Worm (Caenorhabditis elegans) whole organism, midembryonic: Measurements from ENCODE around the gene ric-7.

Experiments used
- klf-2 ChIP-seq: fragments of 200-800 bp; sonication (Bioruptor generic); conservative IDR thresholded peaks from 2 replicates; pipeline ENCODE4 v1.3.6; 2022; ENCODE audit warnings: missing genetic modification reagents, missing genetic modification characterization, missing compliant biosample characterization
- ztf-23 ChIP-seq: fragments of 200-800 bp; sonication (Bioruptor generic); IDR thresholded peaks from 2 replicates; pipeline ENCODE4 v1.3.6; 2022; ENCODE audit warnings: missing genetic modification reagents, missing genetic modification characterization, missing compliant biosample characterization

DNA sequence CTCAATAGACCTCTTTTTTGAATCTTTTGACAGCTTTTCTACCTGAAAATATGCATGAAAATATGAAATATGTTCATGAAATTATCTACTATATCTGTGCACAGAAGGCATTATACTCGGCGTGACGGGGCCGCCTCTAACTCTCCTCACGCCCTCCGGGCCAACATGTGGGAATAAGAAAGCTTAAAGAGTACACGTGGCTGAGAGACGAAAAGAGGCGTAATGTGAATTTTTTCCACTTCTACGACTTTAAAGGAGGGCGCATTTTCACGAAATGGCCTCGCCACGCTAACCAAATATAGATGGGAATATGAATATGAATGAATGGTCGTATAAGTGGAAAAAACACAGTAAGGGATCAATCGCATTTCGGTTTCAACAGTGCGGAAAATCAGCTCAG is 48.0 kb downstream of the ric-7 start:
- no peak for TF ChIP-seq ztf-23 (GFP tag; lab: Robert Waterston, UW)
- no peak for TF ChIP-seq klf-2 (GFP tag; lab: Robert Waterston, UW)
